Fruit fly (Drosophila melanogaster): ENCODE measurements around the gene Acat2.

dm6 chr3L:1330420-1330819, 27.7 kb downstream of the Acat2 start:
- TF ChIP-seq CG13204 (GFP tag; optimal IDR thresholded peaks at IDR 0.05) (no peak), EcR (GFP tag; optimal IDR thresholded peaks at IDR 0.05) (no peak), Pif1A (GFP tag; optimal IDR thresholded peaks at IDR 0.05) (no peak), CG12605 (GFP tag; IDR thresholded peaks at IDR 0.05) (no peak), CG14655 (GFP tag; optimal IDR thresholded peaks at IDR 0.05) (no peak), Snoo (tag; optimal IDR thresholded peaks at IDR 0.05) (no peak), CG10348 (GFP tag; IDR thresholded peaks at IDR 0.05) (no peak), CG9948 (tag; optimal IDR thresholded peaks at IDR 0.05) (no peak), gl (tag; optimal IDR thresholded peaks at IDR 0.05) (no peak)
